Worm (Caenorhabditis elegans) whole organism, mixed stage, embryonic: ENCODE measurements around the gene F44E7.9.

Experiments
- blmp-1 ChIP-seq: fragments of 150-350 bp; optimal IDR thresholded peaks from 2 replicates; lab custom pipeline; 2014; ENCODE audit warnings: missing biosample characterization, missing genetic modification characterization
- elt-1 ChIP-seq: sonication (generic microtip); optimal IDR thresholded peaks from 2 replicates; lab custom pipeline; 2017; ENCODE audit warnings: missing genetic modification characterization, mild to moderate bottlenecking, missing compliant biosample characterization, antibody characterized with exemption, moderate library complexity, borderline replicate concordance; ENCODE audit not compliant: insufficient read depth
- elt-3 ChIP-seq: fragments of 150-350 bp; optimal IDR thresholded peaks from 2 replicates; lab custom pipeline; 2014; ENCODE audit warnings: missing biosample characterization, missing genetic modification characterization
- lin-13 ChIP-seq: fragments of 150-350 bp; optimal IDR thresholded peaks from 2 replicates; lab custom pipeline; 2014; ENCODE audit warnings: missing biosample characterization, missing genetic modification characterization
- mep-1 ChIP-seq: fragments of 150-350 bp; optimal IDR thresholded peaks from 2 replicates; lab custom pipeline; 2017; ENCODE audit warnings: missing biosample characterization, missing genetic modification reagents, missing genetic modification characterization, inconsistent platforms
- nhr-12 ChIP-seq: fragments of 150-350 bp; optimal IDR thresholded peaks from 2 replicates; lab custom pipeline; 2014; ENCODE audit warnings: missing biosample characterization, missing genetic modification characterization
- nhr-2 ChIP-seq: fragments of 150-350 bp; optimal IDR thresholded peaks from 2 replicates; lab custom pipeline; 2014; ENCODE audit warnings: missing biosample characterization, missing genetic modification characterization
- nhr-237 ChIP-seq: fragments of 150-350 bp; optimal IDR thresholded peaks from 2 replicates; lab custom pipeline; 2014; ENCODE audit warnings: missing biosample characterization, missing genetic modification characterization
- nhr-28 ChIP-seq: fragments of 150-350 bp; optimal IDR thresholded peaks from 2 replicates; lab custom pipeline; 2014; ENCODE audit warnings: missing biosample characterization, missing genetic modification characterization
- nhr-76 ChIP-seq: sonication (generic microtip); optimal IDR thresholded peaks from 2 replicates; lab custom pipeline; 2017; ENCODE audit warnings: missing biosample characterization, missing genetic modification characterization
- pha-4 ChIP-seq: fragments of 150-350 bp; optimal IDR thresholded peaks from 2 replicates; lab custom pipeline; 2018; ENCODE audit warnings: missing biosample characterization, missing genetic modification reagents, missing genetic modification characterization
- snpc-4 ChIP-seq: fragments of 150-350 bp; optimal IDR thresholded peaks from 2 replicates; lab custom pipeline; 2014; ENCODE audit warnings: missing biosample characterization, missing genetic modification characterization
- tbx-8 ChIP-seq: fragments of 200-800 bp; sonication (Bioruptor generic); optimal IDR thresholded peaks from 2 replicates; lab custom pipeline; 2018; ENCODE audit warnings: mild to moderate bottlenecking, missing genetic modification characterization, moderate library complexity, missing compliant biosample characterization
- ztf-11 ChIP-seq: fragments of 150-350 bp; optimal IDR thresholded peaks from 2 replicates; lab custom pipeline; 2014; ENCODE audit warnings: missing biosample characterization, missing genetic modification characterization

- TF ChIP-seq lin-13 (no peak), pha-4 (no peak), tbx-8 (GFP tag; lab: Kevin White, UChicago) (no peak), nhr-28 (no peak), elt-3 (tag; lab: Kevin White, UChicago) (no peak), elt-1 (no peak), nhr-237 (tag; lab: Kevin White, UChicago) (no peak), ztf-11 (tag; lab: Kevin White, UChicago) (no peak), mep-1 (tag; lab: Kevin White, UChicago) (no peak), nhr-76 (tag; lab: Kevin White, UChicago) (no peak), blmp-1 (no peak), snpc-4 (no peak), nhr-2 (tag; lab: Kevin White, UChicago) (no peak), nhr-12 (tag; lab: Kevin White, UChicago) (no peak)
Measured at ce11 chrV:5805467-5805866, 14.4 kb downstream of the F44E7.9 start, which contains the start of gene ZC250.5.
